Fruit fly (Drosophila melanogaster) S2 (cell line): ENCODE results near the gene CG43373.
A peak's percentile ranks its signal among the peaks of the same experiment; 100 is the strongest.

Source experiments
- CG8478 ChIP-seq: fragments of >200 bp; optimal IDR thresholded peaks from 2 replicates; lab custom pipeline; 2018
- CTCF ChIP-seq, 2 experiments: fragments of >200 bp; optimal IDR thresholded peaks; 2 replicates each; lab custom pipeline; 2018

CG43373 gene

DNA sequence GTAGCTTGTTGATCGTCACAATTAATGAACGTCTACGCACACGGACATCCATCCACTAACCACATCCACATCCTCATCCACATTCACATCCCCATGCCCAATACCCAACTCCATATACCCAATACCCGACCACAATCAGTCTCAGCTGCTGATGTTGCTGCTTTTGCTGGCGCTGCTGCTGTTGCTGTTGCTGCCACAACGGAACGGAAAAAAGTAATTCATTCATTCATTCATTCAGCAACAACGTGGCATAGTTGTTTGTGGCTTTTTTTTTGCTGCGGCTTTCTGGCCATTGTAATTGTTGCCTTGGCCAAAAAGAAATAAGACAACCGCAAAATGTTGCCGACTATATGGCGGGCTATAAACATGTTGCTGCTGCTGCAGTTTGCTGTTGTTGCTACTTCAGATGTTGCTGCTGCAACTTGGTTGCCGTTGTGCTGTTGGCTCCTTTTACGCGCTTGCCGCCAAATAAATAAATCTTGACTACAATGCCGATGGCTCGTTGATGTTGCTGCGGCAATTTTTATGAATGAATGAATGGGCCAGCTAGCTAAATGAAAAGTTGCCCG, 66.0 kb downstream of the CG43373 start:
- TF ChIP-seq CTCF (optimal IDR thresholded peaks at IDR 0.05; lab: Kevin White, UChicago) = no peak
- no peak for TF ChIP-seq CG8478

DNA sequence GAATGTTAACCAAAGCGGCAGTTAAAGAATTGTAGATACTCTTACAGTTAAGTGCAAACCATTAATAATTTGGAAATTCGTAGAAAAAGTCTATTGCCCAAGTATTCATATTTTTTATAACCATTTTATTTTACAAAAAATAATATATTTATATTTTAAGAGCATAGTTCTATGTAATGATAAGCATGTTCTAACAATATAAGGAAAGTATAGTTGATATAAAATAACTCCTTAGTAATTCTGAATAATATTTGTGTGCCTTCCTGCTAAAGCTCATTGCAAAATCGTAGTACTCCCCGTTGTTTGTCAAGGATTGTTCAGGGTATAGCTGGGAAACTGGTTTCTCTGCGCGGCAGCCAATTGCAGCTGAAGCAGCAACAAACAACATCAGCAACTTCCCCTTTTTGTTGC, 66.5 kb downstream of the CG43373 start:
- TF ChIP-seq CG8478 = no peak
- no peak for TF ChIP-seq CTCF (optimal IDR thresholded peaks at IDR 0.05; lab: Kevin White, UChicago)

DNA sequence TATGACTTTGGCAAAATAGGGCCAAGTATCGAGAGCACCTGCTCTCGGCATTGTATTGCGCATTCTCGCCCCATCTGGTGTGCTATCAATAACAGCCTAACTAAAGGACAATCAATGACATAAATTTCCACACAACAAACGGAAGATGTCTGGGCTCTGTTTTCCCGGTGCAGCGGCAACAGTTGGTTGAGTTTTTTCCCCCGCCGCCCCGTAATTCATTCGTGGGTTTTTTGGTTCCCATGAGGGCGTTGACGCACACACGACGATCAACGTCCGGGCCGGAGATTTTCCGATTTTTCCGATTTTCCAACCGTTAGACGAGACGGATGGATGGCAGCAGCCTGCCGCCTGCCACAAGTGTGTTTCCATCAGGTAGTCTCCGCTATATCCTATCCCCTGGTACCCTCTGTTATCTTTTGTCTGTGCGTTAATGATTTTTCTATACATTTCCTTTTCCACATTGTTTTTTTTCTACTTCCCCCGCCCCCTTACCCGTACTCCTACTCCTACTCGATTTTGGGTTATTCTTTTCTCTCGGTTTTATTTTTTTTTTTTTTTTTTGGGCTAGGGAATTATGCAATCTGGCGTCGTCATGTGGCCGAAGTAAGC, 67.5 kb downstream of the CG43373 start:
- TF ChIP-seq CG8478 = no peak
- TF ChIP-seq CTCF (optimal IDR thresholded peaks at IDR 0.05; lab: Kevin White, UChicago) = no peak

DNA sequence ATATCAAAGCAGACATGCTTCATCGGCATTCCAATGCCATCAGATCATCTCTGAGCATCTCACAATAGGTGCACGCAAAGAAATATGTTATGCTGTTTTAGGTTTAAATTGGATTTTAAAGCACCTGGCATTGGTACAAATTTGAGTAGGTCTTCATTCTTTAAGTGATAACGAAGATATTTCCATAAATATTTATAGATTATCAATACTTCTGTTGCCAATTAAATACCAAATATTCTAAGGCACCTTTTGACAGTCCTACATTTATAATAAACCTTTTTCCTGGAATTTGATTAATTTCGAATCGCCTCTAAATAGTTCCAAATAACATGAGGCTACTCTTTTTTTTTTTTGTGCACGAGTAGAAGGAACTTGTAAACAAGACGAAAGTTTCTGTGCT, 69.0 kb downstream of the CG43373 start:
- TF ChIP-seq CTCF (optimal IDR thresholded peaks at IDR 0.05; lab: Kevin White, UChicago) (no peak), CG8478 (no peak)

DNA sequence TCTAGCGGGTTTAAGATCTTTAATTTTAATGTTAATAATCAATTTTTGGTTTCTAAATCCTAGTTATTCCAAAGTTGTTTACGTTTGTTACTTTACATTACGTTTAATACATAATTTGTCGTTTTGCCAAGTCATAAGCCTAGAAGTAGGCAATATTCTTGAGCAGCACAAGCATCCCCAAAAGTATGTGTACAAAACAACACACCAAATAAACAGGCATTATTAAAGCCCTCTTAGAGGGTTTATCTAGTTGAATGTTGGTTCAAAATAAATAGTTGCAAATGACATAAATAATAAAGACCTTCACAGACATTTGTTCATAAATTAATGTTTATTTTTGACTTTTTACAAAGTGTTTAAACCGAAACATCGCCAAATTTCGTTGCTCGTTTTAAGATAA, 73.1 kb downstream of the CG43373 start:
- peak in 1 of 2 experiments; percentile 45 for TF ChIP-seq CTCF (optimal IDR thresholded peaks at IDR 0.05; lab: Kevin White, UChicago)
- TF ChIP-seq CG8478 = no peak

DNA sequence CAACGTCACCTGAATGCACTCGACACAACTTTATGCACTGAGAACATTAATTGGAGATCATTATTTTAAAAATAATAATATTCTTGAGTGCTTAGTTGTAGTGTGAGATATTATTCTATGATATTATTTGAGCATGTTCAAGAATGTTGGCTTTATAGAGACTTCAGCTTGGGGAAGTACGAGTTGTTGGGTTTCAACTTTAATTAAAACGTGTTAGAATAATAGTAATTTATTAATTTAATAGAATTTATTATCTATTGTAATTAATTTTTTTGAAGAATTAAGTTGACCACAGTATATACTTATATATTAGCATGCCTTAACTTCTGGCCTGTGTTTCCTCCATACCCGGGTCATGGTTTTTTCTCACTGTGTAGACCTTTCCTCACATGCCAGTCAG, 79.3 kb downstream of the CG43373 start:
- TF ChIP-seq CTCF (optimal IDR thresholded peaks at IDR 0.05; lab: Kevin White, UChicago) (no peak), CG8478 (no peak)

DNA sequence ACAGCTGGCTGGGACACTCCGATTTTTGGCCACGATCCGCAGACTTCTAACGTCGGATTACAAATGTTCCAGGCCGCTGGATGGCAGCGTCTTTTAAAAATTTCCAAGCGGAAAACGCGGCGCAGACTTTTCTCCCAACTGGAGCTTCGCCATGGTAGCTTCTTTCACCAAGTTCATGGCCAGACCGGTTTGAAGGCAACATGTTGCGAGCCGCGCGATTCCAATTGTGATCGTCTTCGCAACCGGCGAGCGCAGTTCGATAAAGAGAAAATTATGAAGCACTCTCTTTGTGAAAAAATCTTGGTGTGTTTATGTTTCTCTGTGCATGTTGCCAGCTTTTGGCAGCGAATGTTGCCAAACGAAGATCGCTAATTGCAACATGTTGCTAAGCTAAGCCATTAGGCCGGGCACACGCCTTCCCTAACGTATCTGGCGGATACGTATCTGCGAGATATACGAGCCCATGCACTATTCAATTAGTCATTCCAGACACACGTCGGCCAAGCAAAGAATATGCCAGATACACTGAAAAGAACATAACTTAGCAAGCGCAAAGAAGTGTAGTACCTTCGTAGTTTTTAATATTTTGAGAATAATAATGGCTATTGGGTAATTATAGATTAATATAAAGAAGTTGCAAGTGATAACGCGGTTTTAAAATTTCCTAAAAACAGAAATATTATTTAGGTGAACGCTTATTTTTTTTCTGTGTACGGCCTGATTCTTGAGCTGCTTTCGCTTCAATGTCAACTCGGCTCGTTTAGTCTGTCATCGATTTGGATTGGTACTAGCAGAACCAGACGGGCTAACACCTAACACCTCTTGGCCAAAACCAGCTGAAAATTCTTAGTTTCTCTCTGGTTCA, 91.1 kb downstream of the CG43373 start, which contains the start of gene dsx-c73A:
Gene dsx-c73A (minus strand): TSS at position 72 of the 865 bp plus-strand sequence.
- no peak for TF ChIP-seq CG8478

DNA sequence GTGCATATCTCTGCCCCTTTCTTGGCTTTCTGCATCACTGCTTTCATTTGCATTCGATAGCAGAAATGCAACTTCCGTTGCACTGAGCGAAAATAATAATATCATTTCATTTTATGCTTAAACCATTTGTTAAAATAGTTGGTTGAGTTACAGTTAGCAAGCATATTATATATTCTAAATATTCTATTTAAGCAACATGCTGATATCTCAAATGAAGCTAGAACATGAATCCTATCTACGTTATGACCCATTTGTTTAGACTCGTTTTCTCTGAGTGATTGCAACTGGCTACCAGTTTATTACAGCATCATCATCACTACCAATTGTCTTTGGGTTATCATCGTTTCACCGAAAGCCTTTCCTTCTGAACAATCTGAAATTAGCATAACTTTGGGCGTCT, 100.5 kb downstream of the CG43373 start:
- TF ChIP-seq CG8478 = no peak
- TF ChIP-seq CTCF (optimal IDR thresholded peaks at IDR 0.05; lab: Kevin White, UChicago) = no peak
